Worm (Caenorhabditis elegans) whole organism, L4 larva: ENCODE data around the gene vit-5.

Experiments used
- F10B5.3 ChIP-seq: sonication (generic microtip); optimal IDR thresholded peaks from 2 replicates; lab custom pipeline; 2016; ENCODE audit warnings: mild to moderate bottlenecking, missing genetic modification characterization, missing compliant biosample characterization
- F49E8.2 ChIP-seq: sonication (generic microtip); optimal IDR thresholded peaks from 2 replicates; lab custom pipeline; 2016; ENCODE audit warnings: missing compliant biosample characterization, mild to moderate bottlenecking, missing genetic modification characterization, borderline replicate concordance
- T26A8.4 ChIP-seq: fragments of 200-800 bp; sonication (Bioruptor generic); IDR thresholded peaks from 2 replicates; pipeline ENCODE4 v1.3.6; 2022; ENCODE audit warnings: missing genetic modification characterization, missing compliant biosample characterization
- aha-1 ChIP-seq: fragments of 150-350 bp; peaks from one replicate; lab custom pipeline; 2014; ENCODE audit warnings: missing biosample characterization, missing genetic modification characterization
- ceh-20 ChIP-seq: fragments of 200-800 bp; sonication (Bioruptor generic); IDR thresholded peaks from 2 replicates; pipeline ENCODE4 v1.3.6; 2022; ENCODE audit warnings: missing genetic modification reagents, missing genetic modification characterization, missing compliant biosample characterization
- ceh-62 ChIP-seq: sonication (generic microtip); optimal IDR thresholded peaks from 2 replicates; lab custom pipeline; 2017; ENCODE audit warnings: missing biosample characterization, missing genetic modification characterization
- ces-1 ChIP-seq: fragments of 150-350 bp; sonication (generic microtip); optimal IDR thresholded peaks from 4 replicates; lab custom pipeline; 2014; ENCODE audit warnings: missing biosample characterization, missing genetic modification reagents, missing genetic modification characterization
- cey-2 ChIP-seq: sonication (generic microtip); optimal IDR thresholded peaks from 3 replicates; lab custom pipeline; 2017; ENCODE audit warnings: missing genetic modification characterization, mild to moderate bottlenecking, missing compliant biosample characterization, antibody characterized with exemption, borderline replicate concordance; ENCODE audit not compliant: insufficient read depth
- daf-12 ChIP-seq: fragments of 150-350 bp; optimal IDR thresholded peaks from 2 replicates; lab custom pipeline; 2014; ENCODE audit warnings: missing biosample characterization, missing genetic modification reagents, missing genetic modification characterization
- daf-19 ChIP-seq: fragments of 200-800 bp; sonication (Bioruptor generic); conservative IDR thresholded peaks from 2 replicates; pipeline ENCODE4 v1.3.6; 2022; ENCODE audit warnings: missing genetic modification characterization, missing compliant biosample characterization
- dmd-6 ChIP-seq: fragments of 200-800 bp; sonication (Bioruptor generic); IDR thresholded peaks from 2 replicates; pipeline ENCODE4 v1.3.6; 2022; ENCODE audit warnings: missing genetic modification reagents, missing genetic modification characterization, missing compliant biosample characterization
- dmd-8 ChIP-seq: fragments of 200-800 bp; sonication (Bioruptor generic); IDR thresholded peaks from 2 replicates; pipeline ENCODE4 v1.3.6; 2022; ENCODE audit warnings: missing genetic modification characterization, missing compliant biosample characterization
- dve-1 ChIP-seq: sonication (generic microtip); optimal IDR thresholded peaks from 2 replicates; lab custom pipeline; 2017; ENCODE audit warnings: antibody characterized with exemption, mild to moderate bottlenecking, missing genetic modification characterization, missing compliant biosample characterization; ENCODE audit not compliant: insufficient read depth
- egl-43 ChIP-seq: fragments of 200-800 bp; sonication (Bioruptor generic); IDR thresholded peaks from 2 replicates; pipeline ENCODE4 v1.3.6; 2022; ENCODE audit warnings: missing genetic modification reagents, missing genetic modification characterization, missing compliant biosample characterization
- fkh-10 ChIP-seq: fragments of 150-350 bp; optimal IDR thresholded peaks from 2 replicates; lab custom pipeline; 2014; ENCODE audit warnings: missing biosample characterization, missing genetic modification reagents, missing genetic modification characterization
- gei-8 ChIP-seq: fragments of 200-800 bp; sonication (Bioruptor generic); optimal IDR thresholded peaks from 2 replicates; lab custom pipeline; 2018; ENCODE audit warnings: mild to moderate bottlenecking, missing genetic modification characterization, missing compliant biosample characterization
- jun-1 ChIP-seq: fragments of 150-350 bp; optimal IDR thresholded peaks from 2 replicates; lab custom pipeline; 2014; ENCODE audit warnings: missing biosample characterization, missing genetic modification reagents, missing genetic modification characterization
- lin-1 ChIP-seq: fragments of 200-800 bp; sonication (Bioruptor generic); IDR thresholded peaks from 2 replicates; pipeline ENCODE4 v1.3.6; 2022; ENCODE audit warnings: missing genetic modification reagents, missing genetic modification characterization, missing compliant biosample characterization
- mdl-1 ChIP-seq, 2 experiments: fragments of 150-350 bp in 1 of 2; sonication (generic microtip) in 1 of 2; optimal IDR thresholded peaks; 2 replicates each; lab custom pipeline; 2014 to 2017; ENCODE audit warnings: missing biosample characterization in 2 of 2, missing genetic modification characterization in 2 of 2
- mdt-29 ChIP-seq: fragments of 200-800 bp; sonication (Bioruptor generic); IDR thresholded peaks from 2 replicates; pipeline ENCODE4 v1.3.6; 2022; ENCODE audit warnings: missing genetic modification reagents, missing genetic modification characterization, missing compliant biosample characterization
- mxl-3 ChIP-seq: fragments of 200-800 bp; sonication (Bioruptor generic); optimal IDR thresholded peaks from 2 replicates; lab custom pipeline; 2018; ENCODE audit warnings: mild to moderate bottlenecking, missing genetic modification characterization, missing compliant biosample characterization
- nhr-25 ChIP-seq: sonication (generic microtip); optimal IDR thresholded peaks from 2 replicates; lab custom pipeline; 2017; ENCODE audit warnings: missing genetic modification characterization, mild to moderate bottlenecking, missing compliant biosample characterization, antibody characterized with exemption, moderate library complexity, borderline replicate concordance; ENCODE audit not compliant: insufficient read depth
- nhr-28 ChIP-seq: fragments of 150-350 bp; optimal IDR thresholded peaks from 2 replicates; lab custom pipeline; 2014; ENCODE audit warnings: missing biosample characterization, missing genetic modification characterization
- nhr-41 ChIP-seq: fragments of 200-800 bp; sonication (Bioruptor generic); IDR thresholded peaks from 2 replicates; pipeline ENCODE4 v1.3.6; 2022; ENCODE audit warnings: missing genetic modification reagents, missing genetic modification characterization, missing compliant biosample characterization
- nhr-42 ChIP-seq: fragments of 200-800 bp; sonication (Bioruptor generic); IDR thresholded peaks from 2 replicates; pipeline ENCODE4 v1.3.6; 2022; ENCODE audit warnings: missing genetic modification characterization, missing compliant biosample characterization
- pqm-1 ChIP-seq: sonication (generic microtip); optimal IDR thresholded peaks from 2 replicates; lab custom pipeline; 2017; ENCODE audit warnings: missing biosample characterization, missing genetic modification characterization
- rbr-2 ChIP-seq: sonication (generic microtip); optimal IDR thresholded peaks from 2 replicates; lab custom pipeline; 2016; ENCODE audit warnings: missing genotype, missing genetic modification characterization, missing compliant biosample characterization
- sdz-12 ChIP-seq: fragments of 200-800 bp; sonication (Bioruptor generic); optimal IDR thresholded peaks from 2 replicates; lab custom pipeline; 2018; ENCODE audit warnings: mild to moderate bottlenecking, missing genetic modification characterization, missing compliant biosample characterization
- snpc-4 ChIP-seq: fragments of 150-350 bp; optimal IDR thresholded peaks from 2 replicates; lab custom pipeline; 2014; ENCODE audit warnings: missing biosample characterization, missing genetic modification characterization
- unc-130 ChIP-seq: sonication (generic microtip); optimal IDR thresholded peaks from 2 replicates; lab custom pipeline; 2016; ENCODE audit warnings: missing genetic modification reagents, missing genetic modification characterization, missing compliant biosample characterization
- ztf-7 ChIP-seq: fragments of 150-350 bp; optimal IDR thresholded peaks from 2 replicates; lab custom pipeline; 2014; ENCODE audit warnings: missing biosample characterization, missing genetic modification characterization

vit-5 gene

DNA sequence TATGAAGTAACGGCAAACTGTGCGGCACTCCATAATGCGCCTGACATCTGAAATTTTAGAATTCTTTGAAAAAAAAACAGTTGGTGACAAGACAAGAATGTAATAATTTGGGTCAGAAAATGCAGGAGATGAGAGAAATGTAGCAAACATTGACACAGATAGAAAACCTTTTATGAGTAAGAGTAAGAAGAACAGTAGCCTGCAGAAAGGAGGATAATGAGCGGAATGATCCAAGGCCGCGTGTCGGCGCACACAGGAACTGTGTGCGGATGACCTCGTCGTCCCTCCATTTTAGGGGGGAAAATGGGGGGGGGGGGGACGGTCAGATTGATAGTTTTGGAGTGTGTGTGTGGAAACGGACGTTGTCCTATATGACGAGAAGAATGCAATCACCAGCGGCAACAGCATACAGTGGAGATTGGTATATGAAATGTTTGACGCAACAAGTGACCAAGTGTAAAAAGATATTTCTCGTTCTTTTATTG lies 11.4 kb downstream of the vit-5 start, which contains the start of gene dhs-27:
Gene dhs-27 (minus strand): TSS at position 51 of the 485 bp plus-strand sequence.
- TF ChIP-seq mdl-1 (tag; optimal IDR thresholded peaks at IDR 0.05; lab: Kevin White, UChicago) (peak in 1 of 2 experiments; percentile 34), nhr-25 (tag; lab: Kevin White, UChicago) (peak; percentile 35), nhr-28 (peak; percentile 77), daf-12 (no peak), mxl-3 (peak; percentile 25)

DNA sequence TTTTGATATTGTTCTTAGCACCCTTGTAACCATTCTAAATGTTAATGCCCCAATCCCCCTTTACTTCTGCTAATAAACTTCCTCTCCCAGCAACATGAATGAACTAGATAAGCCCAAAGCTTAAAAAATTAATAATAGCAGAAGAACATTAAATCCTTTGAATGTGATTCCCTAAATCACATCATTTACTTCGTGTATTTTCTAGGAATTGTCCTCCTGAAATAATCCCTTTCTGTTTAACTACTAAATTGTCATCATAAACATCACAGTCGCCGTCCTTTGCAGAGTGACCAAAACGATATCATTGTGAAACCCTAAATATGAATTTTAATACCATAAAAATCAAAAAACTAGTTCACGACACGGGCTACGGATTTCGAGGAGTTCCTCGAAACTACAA lies 12.8 kb downstream of the vit-5 start:
- no peak for TF ChIP-seq lin-1 (GFP tag; lab: Robert Waterston, UW)
- no peak for TF ChIP-seq daf-19 (GFP tag; lab: Robert Waterston, UW)
- TF ChIP-seq dmd-6 (GFP tag; lab: Robert Waterston, UW), result no peak
- TF ChIP-seq dve-1 (tag; lab: Kevin White, UChicago), result no peak
- no peak for TF ChIP-seq pqm-1 (tag; lab: Kevin White, UChicago)
- TF ChIP-seq dmd-8 (GFP tag; lab: Robert Waterston, UW), result no peak
- TF ChIP-seq gei-8 (GFP tag; lab: Kevin White, UChicago), result no peak
- TF ChIP-seq, all 104 proteins: peak for 0

DNA sequence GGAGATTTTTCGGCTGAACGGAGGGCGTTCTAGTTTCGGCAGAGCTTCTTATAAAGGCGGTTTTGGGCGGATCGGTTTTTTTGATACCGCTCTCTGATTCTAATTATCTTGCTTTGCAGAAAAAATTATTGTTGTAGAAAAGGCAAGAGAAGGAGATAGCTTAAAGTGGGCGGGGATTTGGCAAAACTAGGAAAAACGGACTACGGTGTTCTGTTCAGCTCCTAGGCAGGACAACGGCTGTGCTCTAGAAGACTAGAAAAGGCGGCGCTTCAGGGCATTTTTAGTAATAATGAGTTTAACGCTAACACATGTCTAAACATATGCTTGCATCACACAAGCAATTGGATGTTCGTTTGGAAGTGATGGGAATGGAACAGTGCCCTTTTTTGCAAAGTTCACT lies 15.8 kb downstream of the vit-5 start, which contains the start of gene C04F6.7:
Gene C04F6.7 (minus strand): TSS at position 101 of the 400 bp plus-strand sequence.
- TF ChIP-seq rbr-2 (tag; lab: Kevin White, UChicago) (no peak), unc-130 (GFP tag; lab: Kevin White, UChicago) (no peak), aha-1 (tag; lab: Kevin White, UChicago) (no peak), mdl-1 (tag; optimal IDR thresholded peaks at IDR 0.05; lab: Kevin White, UChicago) (no peak), nhr-42 (no peak)

DNA sequence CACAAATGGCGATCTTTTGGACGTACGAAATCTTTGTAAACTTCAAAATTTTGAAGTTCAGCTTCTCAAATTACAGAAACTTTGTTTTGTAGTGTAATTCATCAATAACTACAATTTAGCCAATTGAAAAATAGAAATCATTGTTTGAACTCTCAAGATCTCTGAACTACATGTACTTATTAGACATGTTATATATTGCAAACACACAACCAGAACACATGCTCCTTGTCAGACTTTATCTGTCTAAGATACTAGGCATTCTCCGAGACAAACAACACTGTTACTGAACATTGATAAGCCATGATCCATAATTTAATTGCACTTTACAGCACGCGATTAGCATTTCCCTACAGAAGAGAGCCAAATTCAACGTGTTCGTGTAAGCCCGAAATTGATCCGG lies 21.2 kb downstream of the vit-5 start, which contains the start of gene ZK813.6:
Gene ZK813.6 (plus strand): TSS at position 301 of the 400 bp plus-strand sequence.
- no peak for TF ChIP-seq T26A8.4 (GFP tag; lab: Robert Waterston, UW)
- TF ChIP-seq rbr-2 (tag; lab: Kevin White, UChicago), result no peak

DNA sequence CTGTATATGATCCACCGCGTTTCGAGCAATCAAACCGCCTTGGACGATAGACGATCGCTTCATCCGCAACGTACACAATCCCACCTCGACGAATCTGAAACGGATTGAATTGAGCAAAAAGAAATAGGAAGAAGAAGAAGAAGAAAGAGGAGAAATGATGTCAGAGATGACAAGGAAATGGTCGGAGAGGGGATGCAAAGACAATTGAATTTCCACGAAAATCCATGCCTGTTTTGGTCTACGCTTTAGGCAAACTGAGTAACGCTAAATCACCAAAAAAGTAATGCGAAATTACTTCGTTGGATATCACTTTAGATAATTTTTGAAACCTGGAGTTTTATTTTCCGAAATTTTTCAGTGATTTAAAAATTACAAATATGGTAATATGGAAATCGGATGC lies 25.9 kb downstream of the vit-5 start:
- TF ChIP-seq ces-1 (GFP tag; lab: Kevin White, UChicago) (peak; percentile 73), mdt-29 (GFP tag; lab: Robert Waterston, UW) (no peak), fkh-10 (GFP tag; lab: Kevin White, UChicago) (peak; percentile 48), snpc-4 (tag; lab: Kevin White, UChicago) (no peak), ceh-62 (tag; lab: Kevin White, UChicago) (no peak), F49E8.2 (tag; lab: Kevin White, UChicago) (no peak)

DNA sequence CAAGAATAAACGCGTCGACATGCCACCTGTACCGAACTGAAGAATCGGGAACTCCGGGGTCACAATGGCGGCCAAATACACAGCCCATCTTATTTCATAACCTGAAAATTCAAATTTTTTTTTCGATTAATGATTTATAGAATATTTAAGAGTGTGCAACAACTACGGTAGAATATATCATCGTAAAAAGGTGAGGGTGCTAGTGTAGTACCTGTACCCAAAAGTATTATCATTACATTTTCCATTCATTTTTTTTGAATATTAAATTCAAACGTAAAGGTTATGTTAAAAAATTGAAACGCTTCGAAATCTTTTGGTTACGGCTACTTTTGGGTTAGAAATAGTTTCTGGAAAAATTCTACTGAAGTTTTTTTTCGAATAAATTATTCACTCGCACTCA lies 26.7 kb downstream of the vit-5 start, which contains the start of gene ZK813.4:
Gene ZK813.4 (minus strand): TSS at position 101 of the 400 bp plus-strand sequence.
- TF ChIP-seq cey-2 (tag; lab: Kevin White, UChicago) (no peak), sdz-12 (GFP tag; lab: Kevin White, UChicago) (no peak), jun-1 (tag; lab: Kevin White, UChicago) (no peak), ceh-20 (GFP tag; lab: Robert Waterston, UW) (no peak), egl-43 (GFP tag; lab: Robert Waterston, UW) (no peak), F10B5.3 (tag; lab: Kevin White, UChicago) (no peak), snpc-4 (tag; lab: Kevin White, UChicago) (no peak), nhr-41 (GFP tag; lab: Robert Waterston, UW) (no peak), ztf-7 (tag; lab: Kevin White, UChicago) (no peak)
